Worm (Caenorhabditis elegans): Measurements from ENCODE around the gene W06A7.4.
A peak's percentile ranks its signal among the peaks of the same experiment; 100 is the strongest.

The W06A7.4 gene

DNA sequence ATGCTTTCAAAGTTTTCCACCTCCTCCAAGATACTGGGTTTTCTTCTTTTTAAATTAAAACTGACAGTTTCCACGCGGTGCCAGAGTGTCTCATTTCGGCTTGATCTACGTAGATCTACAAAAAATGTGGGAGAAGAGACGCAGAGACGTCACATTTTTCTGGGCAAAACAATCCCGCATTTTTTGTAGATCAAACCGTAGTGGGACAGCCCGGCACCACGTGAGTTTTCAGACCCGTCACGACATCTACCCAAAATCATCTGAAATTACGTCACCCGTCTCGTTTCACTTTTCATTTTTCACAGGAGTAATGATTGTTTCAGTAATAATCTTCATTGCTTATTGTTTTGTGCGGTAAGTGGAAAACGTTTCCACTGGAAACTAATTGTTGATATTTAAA lies 4.2 kb downstream of the W06A7.4 start (continued):
- TF ChIP-seq let-607 (tag; optimal IDR thresholded peaks at IDR 0.05): peak in 1 of 2 experiments; percentile 9
- TF ChIP-seq tlf-1 (GFP tag; optimal IDR thresholded peaks at IDR 0.05): peak; percentile 35
- TF ChIP-seq unc-130 (GFP tag; optimal IDR thresholded peaks at IDR 0.05): no peak
- 0 out of 2 replicates have a peak, but pooled peaks have one; percentile 22 for TF ChIP-seq Y67H2A.10 (GFP tag; conservative IDR thresholded peaks at IDR 0.05)

DNA sequence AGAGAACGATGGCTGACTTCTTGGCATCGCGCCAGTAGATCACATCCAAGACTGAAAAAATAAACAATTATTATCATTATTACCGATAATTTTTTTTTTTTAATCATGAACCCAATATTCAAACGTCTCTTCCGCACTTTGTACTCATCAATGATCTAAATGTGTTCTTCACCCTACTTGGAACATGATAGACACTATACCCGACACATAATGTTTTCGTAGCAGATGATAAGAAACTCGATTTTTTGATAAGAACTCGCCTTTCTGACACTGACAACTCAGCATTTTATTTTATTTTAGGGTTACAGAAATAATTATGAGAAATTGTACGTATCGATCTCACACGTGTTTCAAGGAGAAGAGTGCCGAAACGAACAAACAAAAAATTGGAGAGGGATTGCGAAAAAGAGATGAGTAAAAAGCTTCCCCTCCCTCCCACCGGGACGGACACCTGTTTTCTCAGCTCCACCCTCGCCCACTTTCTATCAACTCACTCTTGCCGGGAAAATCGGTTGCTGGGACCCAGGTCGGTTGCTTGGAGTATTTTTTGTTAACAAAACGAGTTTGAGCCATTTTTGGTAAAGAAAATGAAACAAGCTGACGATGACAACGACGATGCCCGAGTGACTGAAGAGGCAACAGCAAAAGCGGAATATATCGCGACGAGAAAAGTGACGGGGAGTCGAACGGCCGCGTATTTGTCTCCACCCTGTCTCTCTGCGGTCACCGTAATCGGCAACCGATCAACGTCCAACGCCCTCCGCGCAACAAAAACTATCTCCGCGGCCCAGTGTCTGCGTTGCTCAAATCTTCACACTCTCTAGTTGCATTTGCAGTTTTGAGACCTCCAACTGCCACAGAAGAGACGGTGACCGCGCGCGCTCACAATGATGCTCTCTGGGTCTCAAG lies 6.3 kb downstream of the W06A7.4 start:
- no peak for TF ChIP-seq ztf-18 (tag; optimal IDR thresholded peaks at IDR 0.05)
- 0 out of 2 replicates have a peak, but pooled peaks have one; percentile 13 for TF ChIP-seq lin-26 (GFP tag; IDR thresholded peaks at IDR 0.05)
- peak; percentile 93 for TF ChIP-seq zfh-2 (GFP tag; conservative IDR thresholded peaks at IDR 0.05)
- TF ChIP-seq nhr-120 (GFP tag; IDR thresholded peaks at IDR 0.05): no peak
- no peak for TF ChIP-seq madf-8 (GFP tag; conservative IDR thresholded peaks at IDR 0.05)
- 0 out of 2 replicates have a peak, but pooled peaks have one; percentile 7 for TF ChIP-seq egl-44 (GFP tag; IDR thresholded peaks at IDR 0.05)
- peak; percentile 53 for TF ChIP-seq nhr-80 (tag; optimal IDR thresholded peaks at IDR 0.05)
- TF ChIP-seq ama-1 (optimal IDR thresholded peaks at IDR 0.05): no peak
- TF ChIP-seq ama-1 (GFP tag; optimal IDR thresholded peaks at IDR 0.05): no peak
- TF ChIP-seq F52B5.7 (tag; optimal IDR thresholded peaks at IDR 0.05): peak; percentile 52
- no peak for TF ChIP-seq D2030.7 (GFP tag; IDR thresholded peaks at IDR 0.05)
- no peak for TF ChIP-seq hlh-26 (GFP tag; conservative IDR thresholded peaks at IDR 0.05)
- TF ChIP-seq sptf-2 (GFP tag; optimal IDR thresholded peaks at IDR 0.05): no peak
- TF ChIP-seq B0336.3 (GFP tag; IDR thresholded peaks at IDR 0.05): peak; percentile 13; the same call in 1 of the 2 replicates
- no peak for TF ChIP-seq fkh-3 (tag; optimal IDR thresholded peaks at IDR 0.05)
- peak; percentile 3 for TF ChIP-seq K12H6.12 (tag; optimal IDR thresholded peaks at IDR 0.05)
- no peak for TF ChIP-seq hmg-20 (GFP tag; IDR thresholded peaks at IDR 0.05)
- no peak for TF ChIP-seq snpc-1.3 (tag; optimal IDR thresholded peaks at IDR 0.05; ENCODE audit: insufficient read depth)
- TF ChIP-seq rcor-1 (GFP tag; IDR thresholded peaks at IDR 0.05): 0 out of 2 replicates have a peak, but pooled peaks have one; percentile 21
- TF ChIP-seq let-607 (tag; optimal IDR thresholded peaks at IDR 0.05): peak; percentile 94 to 96
- peak; percentile 42; the same call in 1 of the 2 replicates for TF ChIP-seq dox-1 (GFP tag; IDR thresholded peaks at IDR 0.05)
- no peak for TF ChIP-seq aptf-2 (GFP tag; conservative IDR thresholded peaks at IDR 0.05)
- peak; percentile 49; the same call in 1 of the 2 replicates for TF ChIP-seq hmg-1.2 (GFP tag; IDR thresholded peaks at IDR 0.05)
- no peak for TF ChIP-seq hlh-12 (tag; optimal IDR thresholded peaks at IDR 0.05)
- 0 out of 2 replicates have a peak, but pooled peaks have one; percentile 19 for TF ChIP-seq bed-2 (GFP tag; IDR thresholded peaks at IDR 0.05)
- no peak for TF ChIP-seq F10E7.11 (tag; optimal IDR thresholded peaks at IDR 0.05)

DNA sequence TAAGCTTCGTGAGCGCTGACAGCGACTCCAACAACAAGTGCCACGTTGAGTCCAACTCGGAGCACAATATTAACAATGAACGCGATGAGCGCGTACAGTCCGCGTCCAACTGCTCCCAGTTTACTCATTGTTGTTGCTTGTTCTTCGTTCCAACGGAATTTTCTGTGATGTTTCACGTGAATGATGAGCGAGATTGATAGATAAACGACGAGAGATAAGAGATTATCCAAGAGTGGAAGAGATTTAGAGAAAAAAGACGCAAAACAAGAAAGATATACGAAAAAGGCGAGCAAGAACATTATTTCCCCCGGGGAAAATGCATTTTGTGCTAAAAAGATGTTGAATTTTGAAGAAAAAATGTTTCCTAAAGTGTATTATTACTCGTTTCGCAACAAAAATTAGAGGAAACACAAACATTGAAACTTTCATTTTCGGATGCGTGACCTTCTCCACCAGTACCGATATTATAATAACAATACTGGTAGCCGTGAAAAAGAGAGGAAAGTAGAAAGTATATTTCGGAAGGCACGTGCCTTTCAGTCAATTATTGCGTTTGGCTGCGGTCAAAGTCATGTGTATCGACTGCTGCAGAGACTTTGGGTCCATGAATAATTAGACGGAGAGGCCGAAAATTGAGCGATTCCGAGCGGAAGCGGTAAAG lies 7.4 kb downstream of the W06A7.4 start:
- 0 out of 2 replicates have a peak, but pooled peaks have one; percentile 11 for TF ChIP-seq madf-3 (GFP tag; IDR thresholded peaks at IDR 0.05)
- no peak for TF ChIP-seq atf-7 (tag; optimal IDR thresholded peaks at IDR 0.05)

DNA sequence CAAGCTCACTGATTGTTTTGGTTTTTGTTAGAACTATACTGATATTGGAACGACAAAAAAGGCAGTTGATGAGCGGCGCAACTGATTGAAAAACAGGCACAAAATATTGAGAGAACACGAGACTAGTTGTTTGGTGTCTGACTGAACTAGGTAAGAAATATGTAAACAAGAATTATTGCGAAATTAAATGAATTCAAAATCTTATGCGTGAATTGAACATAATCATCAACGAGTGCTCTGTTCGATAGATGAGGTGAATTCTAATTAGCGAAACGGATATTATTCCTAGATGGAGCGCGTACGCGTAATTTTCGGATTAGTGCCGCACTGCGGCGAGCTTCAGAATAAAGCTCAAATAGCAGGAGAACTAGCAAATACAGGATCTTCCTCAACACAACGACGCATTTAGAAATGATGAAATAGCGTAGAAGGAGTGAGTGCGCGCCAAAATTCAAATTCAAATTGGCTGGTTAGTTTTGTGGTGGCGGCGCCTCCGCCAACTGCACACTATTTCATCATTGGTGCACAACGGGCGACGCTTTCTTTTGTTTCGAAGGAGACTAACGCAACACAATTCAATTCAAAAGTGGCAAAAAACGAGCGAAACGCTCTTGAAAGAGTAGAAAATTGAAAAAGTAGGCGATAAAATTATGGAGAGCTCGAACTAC lies 8.0 kb downstream of the W06A7.4 start:
- TF ChIP-seq bed-1 (GFP tag; IDR thresholded peaks at IDR 0.05) (no peak), F57A8.1 (GFP tag; optimal IDR thresholded peaks at IDR 0.05) (no peak), athp-1 (tag; optimal IDR thresholded peaks at IDR 0.05) (no peak), pbrm-1 (GFP tag; IDR thresholded peaks at IDR 0.05) (no peak), lin-26 (GFP tag; IDR thresholded peaks at IDR 0.05) (no peak), hlh-12 (tag; optimal IDR thresholded peaks at IDR 0.05) (no peak), repo-1 (tag; optimal IDR thresholded peaks at IDR 0.05) (no peak), nhr-90 (tag; optimal IDR thresholded peaks at IDR 0.05) (no peak), him-1 (tag; optimal IDR thresholded peaks at IDR 0.05) (no peak), mel-28 (tag; optimal IDR thresholded peaks at IDR 0.05; ENCODE audit: borderline replicate concordance) (no peak), madf-8 (GFP tag; conservative IDR thresholded peaks at IDR 0.05) (no peak), ztf-3 (GFP tag; optimal IDR thresholded peaks at IDR 0.05) (no peak), cebp-2 (GFP tag; IDR thresholded peaks at IDR 0.05) (no peak), F52B5.7 (tag; optimal IDR thresholded peaks at IDR 0.05) (peak; percentile 62)
